Fruit fly (Drosophila melanogaster): ENCODE data around the gene CG13288.
A peak's percentile ranks its signal among the peaks of the same experiment; 100 is the strongest.

CG13288 gene

dm6 chr3L:5873011-5873410, 34.2 kb upstream of the CG13288 start, which contains the start of gene CG18586:
CG18586 (plus strand) TSS chr3L:5873311.
- no peak for TF ChIP-seq CG4820 (GFP tag; optimal IDR thresholded peaks at IDR 0.05)
- TF ChIP-seq CG34376 (GFP tag; optimal IDR thresholded peaks at IDR 0.05), result no peak
- TF ChIP-seq CG12299 (tag; optimal IDR thresholded peaks at IDR 0.05), result no peak

dm6 chr3L:5878734-5879291, 28.4 kb upstream of the CG13288 start:
- TF ChIP-seq oc (tag; optimal IDR thresholded peaks at IDR 0.05) (peak; percentile 43), toy (GFP tag; IDR thresholded peaks at IDR 0.05) (no peak), tap (tag; optimal IDR thresholded peaks at IDR 0.05) (peak; percentile 51), gsb-n (tag; optimal IDR thresholded peaks at IDR 0.05) (peak; percentile 61), pros (GFP tag; optimal IDR thresholded peaks at IDR 0.05) (peak; percentile 69), CG14014 (GFP tag; IDR thresholded peaks at IDR 0.05) (no peak), insv (GFP tag; optimal IDR thresholded peaks at IDR 0.05) (peak in 1 of 2 experiments; percentile 92), CG31388 (GFP tag; optimal IDR thresholded peaks at IDR 0.05) (no peak), CG4282 (GFP tag; optimal IDR thresholded peaks at IDR 0.05) (no peak), CG18476 (GFP tag; optimal IDR thresholded peaks at IDR 0.05) (peak; percentile 18)

- no peak for TF ChIP-seq CG9932 (GFP tag; IDR thresholded peaks at IDR 0.05)
- peak; percentile 13 for TF ChIP-seq CG1603 (tag; optimal IDR thresholded peaks at IDR 0.05)
- TF ChIP-seq CG13775 (GFP tag; optimal IDR thresholded peaks at IDR 0.05), result peak; percentile 69
- TF ChIP-seq CG1529 (GFP tag; optimal IDR thresholded peaks at IDR 0.05), result peak; percentile 49
- no peak for TF ChIP-seq ssp (GFP tag; IDR thresholded peaks at IDR 0.05)
- TF ChIP-seq NfI (GFP tag; optimal IDR thresholded peaks at IDR 0.05), result peak; percentile 40
- TF ChIP-seq ken (GFP tag; IDR thresholded peaks at IDR 0.05), result no peak
- no peak for TF ChIP-seq CG7745 (tag; optimal IDR thresholded peaks at IDR 0.05)
- TF ChIP-seq CG6689 (GFP tag; IDR thresholded peaks at IDR 0.05), result no peak
- no peak for TF ChIP-seq Dek (tag; optimal IDR thresholded peaks at IDR 0.05)
- TF ChIP-seq peb (GFP tag; IDR thresholded peaks at IDR 0.05), result no peak
- TF ChIP-seq tgo (GFP tag; IDR thresholded peaks at IDR 0.05), result no peak
- TF ChIP-seq fd64A (GFP tag; optimal IDR thresholded peaks at IDR 0.05), result no peak
- TF ChIP-seq dmrt99B (tag; optimal IDR thresholded peaks at IDR 0.05), result peak; percentile 82
- no peak for TF ChIP-seq CG13296 (GFP tag; optimal IDR thresholded peaks at IDR 0.05)
- peak; percentile 46 for TF ChIP-seq CG12219 (GFP tag; optimal IDR thresholded peaks at IDR 0.05)
- TF ChIP-seq trh (GFP tag; optimal IDR thresholded peaks at IDR 0.05), result peak; percentile 7
- peak; percentile 87 for TF ChIP-seq Nf-YC (tag; optimal IDR thresholded peaks at IDR 0.05)
- TF ChIP-seq CG8290 (GFP tag; optimal IDR thresholded peaks at IDR 0.05), result no peak
- TF ChIP-seq CG8290 (tag; optimal IDR thresholded peaks at IDR 0.05), result no peak
- TF ChIP-seq NC2β (GFP tag; optimal IDR thresholded peaks at IDR 0.05), result peak; percentile 59
- peak; percentile 57 for TF ChIP-seq CG7786 (GFP tag; optimal IDR thresholded peaks at IDR 0.05)
- TF ChIP-seq tap (tag; optimal IDR thresholded peaks at IDR 0.05), result peak; percentile 75
- no peak for TF ChIP-seq hth (optimal IDR thresholded peaks at IDR 0.05)
- no peak for TF ChIP-seq CG13894 (tag; optimal IDR thresholded peaks at IDR 0.05)
- no peak for TF ChIP-seq Scr (GFP tag; IDR thresholded peaks at IDR 0.05; ENCODE audit: partially characterized antibody)
- TF ChIP-seq CG16863 (GFP tag; optimal IDR thresholded peaks at IDR 0.05), result peak; percentile 69
- TF ChIP-seq CG4404 (GFP tag; IDR thresholded peaks at IDR 0.05), result no peak
- no peak for TF ChIP-seq CG6654 (GFP tag; optimal IDR thresholded peaks at IDR 0.05)
- peak; percentile 58 for TF ChIP-seq pho (GFP tag; optimal IDR thresholded peaks at IDR 0.05)
- TF ChIP-seq CG10274 (GFP tag; optimal IDR thresholded peaks at IDR 0.05), result no peak
- no peak for TF ChIP-seq CTCF (GFP tag; optimal IDR thresholded peaks at IDR 0.05)
- TF ChIP-seq CG15601 (tag; optimal IDR thresholded peaks at IDR 0.05), result peak; percentile 48
- peak; percentile 23 for TF ChIP-seq CG4282 (GFP tag; optimal IDR thresholded peaks at IDR 0.05)
- peak; percentile 38 for TF ChIP-seq HLH54F (GFP tag; optimal IDR thresholded peaks at IDR 0.05)
- TF ChIP-seq pita (GFP tag; optimal IDR thresholded peaks at IDR 0.05), result no peak
These were observed 25.6 kb upstream of the CG13288 start for dm6 chr3L:5881310-5882208.
